Fruit fly (Drosophila melanogaster) whole organism, larva: ENCODE data around the gene CG15877.

Experiments used
- noc ChIP-seq: fragments of 200-800 bp; sonication (Bioruptor generic); optimal IDR thresholded peaks from 3 replicates; lab custom pipeline; 2019; ENCODE audit warnings: missing biosample characterization, mild to moderate bottlenecking, missing genetic modification characterization, moderate library complexity

CG15877 gene

dm6 chr3L:2328804-2329203 lies 48.6 kb downstream of the CG15877 start:
- no peak for TF ChIP-seq noc (tag; lab: Kevin White, UChicago)
